Worm (Caenorhabditis elegans) whole organism, mixed stage, embryonic: ENCODE measurements around the gene ugt-55.

ENCODE experiments used
- M03D4.4 ChIP-seq: sonication (generic microtip); optimal IDR thresholded peaks from 2 replicates; lab custom pipeline; 2017; ENCODE audit warnings: mild to moderate bottlenecking, missing genetic modification characterization, missing compliant biosample characterization
- bed-3 ChIP-seq: fragments of 200-800 bp; sonication (Bioruptor generic); optimal IDR thresholded peaks from 3 replicates; lab custom pipeline; 2018; ENCODE audit warnings: mild to moderate bottlenecking, missing genetic modification characterization, moderate library complexity, missing compliant biosample characterization
- blmp-1 ChIP-seq: fragments of 150-350 bp; optimal IDR thresholded peaks from 2 replicates; lab custom pipeline; 2014; ENCODE audit warnings: missing biosample characterization, missing genetic modification characterization
- ceh-39 ChIP-seq: fragments of 150-350 bp; optimal IDR thresholded peaks from 2 replicates; lab custom pipeline; 2014; ENCODE audit warnings: missing biosample characterization, missing genetic modification characterization
- ceh-43 ChIP-seq: fragments of 200-800 bp; sonication (Bioruptor generic); optimal IDR thresholded peaks from 2 replicates; lab custom pipeline; 2018; ENCODE audit warnings: mild to moderate bottlenecking, missing genetic modification characterization, moderate library complexity, missing compliant biosample characterization
- ceh-83 ChIP-seq: fragments of 200-800 bp; sonication (Bioruptor generic); optimal IDR thresholded peaks from 2 replicates; lab custom pipeline; 2018; ENCODE audit warnings: mild to moderate bottlenecking, missing genetic modification characterization, missing compliant biosample characterization
- ces-1 ChIP-seq: fragments of 150-350 bp; optimal IDR thresholded peaks from 2 replicates; lab custom pipeline; 2014; ENCODE audit warnings: missing biosample characterization, missing genetic modification reagents, missing genetic modification characterization
- cnd-1 ChIP-seq: fragments of 200-800 bp; sonication (Bioruptor generic); optimal IDR thresholded peaks from 2 replicates; lab custom pipeline; 2018; ENCODE audit warnings: mild to moderate bottlenecking, missing genetic modification characterization, missing compliant biosample characterization
- drap-1 ChIP-seq: fragments of 200-800 bp; sonication (Bioruptor generic); optimal IDR thresholded peaks from 3 replicates; lab custom pipeline; 2018; ENCODE audit warnings: mild to moderate bottlenecking, missing genetic modification characterization, missing compliant biosample characterization
- elt-1 ChIP-seq: sonication (generic microtip); optimal IDR thresholded peaks from 2 replicates; lab custom pipeline; 2017; ENCODE audit warnings: missing genetic modification characterization, mild to moderate bottlenecking, missing compliant biosample characterization, antibody characterized with exemption, moderate library complexity, borderline replicate concordance; ENCODE audit not compliant: insufficient read depth
- flh-1 ChIP-seq: fragments of 200-800 bp; sonication (Bioruptor generic); optimal IDR thresholded peaks from 2 replicates; lab custom pipeline; 2018; ENCODE audit warnings: mild to moderate bottlenecking, missing genetic modification characterization, moderate library complexity, missing compliant biosample characterization
- ham-2 ChIP-seq: fragments of 200-800 bp; sonication (Bioruptor generic); optimal IDR thresholded peaks from 2 replicates; lab custom pipeline; 2018; ENCODE audit warnings: mild to moderate bottlenecking, missing genetic modification characterization, missing compliant biosample characterization
- hlh-1 ChIP-seq: fragments of 150-350 bp; optimal IDR thresholded peaks from 2 replicates; lab custom pipeline; 2014; ENCODE audit warnings: missing biosample characterization, missing genetic modification reagents, missing genetic modification characterization
- lin-13 ChIP-seq: fragments of 150-350 bp; optimal IDR thresholded peaks from 2 replicates; lab custom pipeline; 2014; ENCODE audit warnings: missing biosample characterization, missing genetic modification characterization
- lin-32 ChIP-seq: fragments of 200-800 bp; sonication (Bioruptor generic); optimal IDR thresholded peaks from 2 replicates; lab custom pipeline; 2018; ENCODE audit warnings: mild to moderate bottlenecking, missing genetic modification characterization, missing compliant biosample characterization
- lsy-2 ChIP-seq: fragments of 150-350 bp; optimal IDR thresholded peaks from 2 replicates; lab custom pipeline; 2014; ENCODE audit warnings: missing biosample characterization, missing genetic modification characterization
- mab-5 ChIP-seq: fragments of 150-350 bp; optimal IDR thresholded peaks from 2 replicates; lab custom pipeline; 2014; ENCODE audit warnings: missing biosample characterization, missing genetic modification characterization
- mep-1 ChIP-seq: fragments of 150-350 bp; optimal IDR thresholded peaks from 2 replicates; lab custom pipeline; 2017; ENCODE audit warnings: missing biosample characterization, missing genetic modification reagents, missing genetic modification characterization, inconsistent platforms
- mls-2 ChIP-seq: sonication (generic microtip); optimal IDR thresholded peaks from 2 replicates; lab custom pipeline; 2016; ENCODE audit warnings: mild to moderate bottlenecking, missing genetic modification characterization, moderate library complexity, missing compliant biosample characterization
- nhr-12 ChIP-seq: fragments of 150-350 bp; optimal IDR thresholded peaks from 2 replicates; lab custom pipeline; 2014; ENCODE audit warnings: missing biosample characterization, missing genetic modification characterization
- nhr-2 ChIP-seq: fragments of 150-350 bp; optimal IDR thresholded peaks from 2 replicates; lab custom pipeline; 2014; ENCODE audit warnings: missing biosample characterization, missing genetic modification characterization
- nhr-237 ChIP-seq: fragments of 150-350 bp; optimal IDR thresholded peaks from 2 replicates; lab custom pipeline; 2014; ENCODE audit warnings: missing biosample characterization, missing genetic modification characterization
- nhr-28 ChIP-seq: fragments of 150-350 bp; optimal IDR thresholded peaks from 2 replicates; lab custom pipeline; 2014; ENCODE audit warnings: missing biosample characterization, missing genetic modification characterization
- nhr-76 ChIP-seq: sonication (generic microtip); optimal IDR thresholded peaks from 2 replicates; lab custom pipeline; 2017; ENCODE audit warnings: missing biosample characterization, missing genetic modification characterization
- pha-4 ChIP-seq: fragments of 150-350 bp; optimal IDR thresholded peaks from 2 replicates; lab custom pipeline; 2018; ENCODE audit warnings: missing biosample characterization, missing genetic modification reagents, missing genetic modification characterization
- sem-2 ChIP-seq: fragments of 200-800 bp; sonication (Bioruptor generic); optimal IDR thresholded peaks from 2 replicates; lab custom pipeline; 2018; ENCODE audit warnings: mild to moderate bottlenecking, missing genetic modification characterization, missing compliant biosample characterization
- snpc-4 ChIP-seq: fragments of 150-350 bp; optimal IDR thresholded peaks from 2 replicates; lab custom pipeline; 2014; ENCODE audit warnings: missing biosample characterization, missing genetic modification characterization
- sptf-1 ChIP-seq: sonication (generic microtip); optimal IDR thresholded peaks from 2 replicates; lab custom pipeline; 2017; ENCODE audit warnings: mild to moderate bottlenecking, missing genetic modification characterization, moderate library complexity, missing compliant biosample characterization
- tbx-8 ChIP-seq: fragments of 200-800 bp; sonication (Bioruptor generic); optimal IDR thresholded peaks from 2 replicates; lab custom pipeline; 2018; ENCODE audit warnings: mild to moderate bottlenecking, missing genetic modification characterization, moderate library complexity, missing compliant biosample characterization
- unc-120 ChIP-seq: sonication (generic microtip); optimal IDR thresholded peaks from 2 replicates; lab custom pipeline; 2017; ENCODE audit warnings: missing genetic modification characterization, missing compliant biosample characterization; ENCODE audit not compliant: poor library complexity, severe bottlenecking
- unc-39 ChIP-seq: fragments of 150-350 bp; optimal IDR thresholded peaks from 2 replicates; lab custom pipeline; 2014; ENCODE audit warnings: missing biosample characterization, missing genetic modification characterization
- unc-62 ChIP-seq: fragments of 150-350 bp; optimal IDR thresholded peaks from 2 replicates; lab custom pipeline; 2014; ENCODE audit warnings: missing biosample characterization, missing genetic modification reagents, missing genetic modification characterization
- zip-8 ChIP-seq: fragments of 150-350 bp; optimal IDR thresholded peaks from 2 replicates; lab custom pipeline; 2014; ENCODE audit warnings: missing biosample characterization, missing genetic modification characterization

ugt-55 gene

DNA sequence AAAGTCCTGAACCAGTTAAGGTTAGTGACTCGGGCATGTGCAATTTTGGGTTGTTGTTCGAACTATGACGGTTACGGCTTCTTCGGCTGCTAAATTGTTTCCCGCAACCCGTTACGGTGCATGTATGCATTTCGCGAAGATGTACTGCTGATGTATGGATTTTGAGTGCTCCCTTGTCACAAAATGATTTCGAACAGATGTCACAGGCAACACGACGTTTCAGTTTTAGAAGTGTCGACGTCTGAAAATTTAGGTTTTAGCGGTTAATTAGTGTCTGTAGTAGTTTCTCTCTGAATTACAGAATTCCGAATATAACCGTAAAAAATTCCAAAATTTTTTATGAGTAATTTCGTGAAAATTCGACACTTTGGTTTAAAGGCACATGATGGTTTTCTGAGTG, 19.2 kb downstream of the ugt-55 start:
- TF ChIP-seq lin-32 (no peak), snpc-4 (no peak), sptf-1 (tag; lab: Kevin White, UChicago) (no peak), unc-62 (GFP tag; lab: Kevin White, UChicago) (no peak), blmp-1 (no peak), unc-120 (tag; lab: Kevin White, UChicago) (no peak), mab-5 (tag; lab: Kevin White, UChicago) (no peak), nhr-237 (tag; lab: Kevin White, UChicago) (no peak)

DNA sequence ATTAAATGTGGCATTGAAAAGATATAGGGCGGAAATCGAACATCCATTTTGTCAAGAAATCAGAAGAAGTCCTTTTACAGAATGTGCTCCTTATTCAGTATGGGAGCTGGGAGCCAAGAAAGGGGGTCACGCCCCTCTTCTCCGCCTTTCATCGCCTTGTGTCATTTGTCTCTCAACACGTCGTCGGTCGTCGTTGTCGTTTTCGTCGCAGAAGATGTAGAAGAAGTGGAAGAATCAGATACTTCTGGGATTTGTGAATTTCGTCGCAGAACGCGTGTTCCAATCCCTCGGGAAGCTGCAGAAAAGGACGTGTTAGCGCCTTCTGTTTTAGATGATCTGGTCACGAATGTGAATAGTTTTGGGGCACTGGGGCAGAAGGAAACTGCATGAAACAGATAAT, 20.4 kb downstream of the ugt-55 start, which contains the start of gene bnc-1:
TSS of gene bnc-1 (minus strand) at position 101 of the 400 bp plus-strand sequence.
- TF ChIP-seq blmp-1 (no peak), drap-1 (GFP tag; lab: Kevin White, UChicago) (no peak), nhr-28 (tag; lab: Kevin White, UChicago) (no peak)

DNA sequence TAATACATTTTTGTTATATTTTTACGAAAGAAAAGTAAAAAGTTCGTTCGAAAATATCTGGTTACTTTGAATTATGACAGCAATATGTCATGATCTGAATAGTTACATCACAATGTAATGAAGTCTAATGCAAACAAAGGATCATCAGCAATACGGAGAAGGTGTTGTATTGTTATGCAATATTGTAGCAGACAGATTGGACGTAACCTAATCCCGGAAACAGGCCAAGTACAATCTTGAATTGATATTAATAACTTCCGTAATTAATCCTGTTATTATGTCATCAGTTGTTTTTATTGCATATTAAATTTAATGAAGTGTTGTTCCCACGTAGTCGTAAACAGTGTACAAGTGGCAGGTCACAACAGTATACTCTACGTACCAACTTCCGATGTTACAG, 25.0 kb downstream of the ugt-55 start:
- no peak for TF ChIP-seq drap-1 (GFP tag; lab: Kevin White, UChicago)
- TF ChIP-seq flh-1 (GFP tag; lab: Kevin White, UChicago): no peak
- TF ChIP-seq nhr-2 (tag; lab: Kevin White, UChicago): peak; percentile 57
- no peak for TF ChIP-seq nhr-76 (tag; lab: Kevin White, UChicago)
- no peak for TF ChIP-seq lin-32
- no peak for TF ChIP-seq nhr-28 (tag; lab: Kevin White, UChicago)
- TF ChIP-seq snpc-4: no peak
- no peak for TF ChIP-seq ceh-43 (GFP tag; lab: Kevin White, UChicago)
- peak; percentile 60 for TF ChIP-seq zip-8 (tag; lab: Kevin White, UChicago)

DNA sequence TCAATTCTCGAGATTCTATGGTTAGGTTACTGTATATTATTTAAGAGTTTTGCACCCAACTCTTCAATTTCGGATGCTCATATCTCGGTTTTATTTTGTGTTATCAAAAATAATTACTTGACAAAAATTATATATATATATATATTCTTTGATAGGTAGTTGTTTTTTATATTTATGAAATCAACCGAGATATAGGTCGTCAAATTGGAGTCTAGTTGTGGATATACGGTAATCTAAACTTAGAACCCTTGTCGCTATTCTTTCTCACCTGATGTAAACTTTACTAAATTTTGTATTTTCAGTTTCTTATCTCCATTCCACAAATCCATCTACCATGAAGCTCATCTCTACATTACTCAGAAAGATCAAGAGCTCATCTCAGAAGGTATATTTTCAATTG, 26.7 kb downstream of the ugt-55 start, which contains the start of gene F55C5.10:
TSS of gene F55C5.10 (plus strand) at position 301 of the 400 bp plus-strand sequence.
- TF ChIP-seq unc-120 (tag; lab: Kevin White, UChicago) (no peak), sem-2 (GFP tag; lab: Kevin White, UChicago) (no peak), flh-1 (GFP tag; lab: Kevin White, UChicago) (no peak), elt-1 (no peak), blmp-1 (no peak), unc-39 (tag; lab: Kevin White, UChicago) (no peak)
- TF ChIP-seq, all 35 proteins: peak for 0

DNA sequence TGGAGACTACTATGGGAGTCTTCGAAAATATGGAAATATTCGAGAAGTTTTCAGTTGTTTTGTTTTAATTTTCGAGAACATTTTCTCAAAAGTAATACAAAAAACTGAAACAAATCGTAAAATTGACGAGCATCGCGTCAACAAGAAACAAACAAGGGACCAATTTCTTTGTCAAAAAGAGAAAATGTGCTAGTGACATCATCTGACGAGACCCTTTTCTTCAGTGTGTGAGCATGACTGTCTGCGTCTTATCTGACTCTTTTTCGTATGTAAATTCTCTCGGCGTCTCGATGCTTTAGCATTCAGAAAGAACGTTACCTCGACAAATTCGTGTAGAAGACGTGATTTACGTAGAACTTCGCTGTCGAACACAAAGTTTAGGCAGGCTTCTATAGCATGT, 31.2 kb downstream of the ugt-55 start:
- TF ChIP-seq ces-1 (GFP tag; lab: Kevin White, UChicago) (no peak), mab-5 (tag; lab: Kevin White, UChicago) (no peak), unc-62 (GFP tag; lab: Kevin White, UChicago) (peak; percentile 13)

DNA sequence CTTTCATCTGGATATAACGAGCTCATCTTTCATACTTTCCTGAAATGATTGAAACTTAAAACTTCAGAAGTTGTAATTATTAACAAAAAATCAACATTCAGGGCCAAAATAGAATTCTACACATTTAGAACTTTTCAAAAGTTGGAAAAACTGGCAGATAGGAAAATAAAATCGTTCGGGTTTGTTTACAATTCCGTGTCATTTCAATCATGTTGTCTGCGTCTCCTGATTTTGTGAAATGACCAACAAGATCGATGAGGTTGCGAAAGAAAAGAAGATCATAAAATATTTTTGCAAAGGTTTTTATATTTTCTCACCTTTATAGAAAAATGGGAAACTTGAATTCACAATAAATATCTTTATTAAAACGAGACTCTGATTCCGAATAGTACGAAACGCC, 32.1 kb downstream of the ugt-55 start, which contains the start of gene rskd-1:
TSS of gene rskd-1 (minus strand) at position 39 of the 400 bp plus-strand sequence.
- TF ChIP-seq ces-1 (GFP tag; lab: Kevin White, UChicago) (no peak), mls-2 (tag; lab: Kevin White, UChicago) (no peak), pha-4 (peak; percentile 45)

DNA sequence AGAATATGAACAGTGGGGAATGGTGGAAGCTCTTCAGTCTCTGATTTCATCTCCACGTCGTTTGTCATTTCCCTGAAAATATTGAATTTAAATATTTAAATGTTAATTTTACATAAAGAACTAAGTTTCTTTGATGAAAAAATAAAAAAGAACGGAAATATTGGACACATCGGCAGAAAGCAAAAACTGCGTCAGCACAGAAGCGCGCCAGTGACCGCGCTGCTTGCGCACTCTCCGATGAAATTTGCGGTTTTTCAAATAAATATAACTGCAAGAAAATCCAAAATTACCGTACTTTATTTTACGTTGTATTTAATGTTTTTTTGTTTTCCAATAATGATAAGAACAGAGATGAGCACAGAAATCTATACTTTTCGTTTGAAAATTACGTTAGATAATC, 35.1 kb downstream of the ugt-55 start, which contains the start of the genes srpa-68 and srh-16:
TSS of gene srpa-68 (minus strand) at position 72 of the 400 bp plus-strand sequence.
TSS of gene srh-16 (plus strand) at position 275 of the 400 bp plus-strand sequence.
- TF ChIP-seq nhr-76 (tag; lab: Kevin White, UChicago): no peak
- no peak for TF ChIP-seq tbx-8 (GFP tag; lab: Kevin White, UChicago)
- peak; percentile 82 for TF ChIP-seq lin-13 (tag; lab: Kevin White, UChicago)
- TF ChIP-seq mab-5 (tag; lab: Kevin White, UChicago): no peak
- no peak for TF ChIP-seq flh-1 (GFP tag; lab: Kevin White, UChicago)
- TF ChIP-seq drap-1 (GFP tag; lab: Kevin White, UChicago): peak; percentile 76
- no peak for TF ChIP-seq nhr-12 (tag; lab: Kevin White, UChicago)
- peak; percentile 64 for TF ChIP-seq nhr-237 (tag; lab: Kevin White, UChicago)
- no peak for TF ChIP-seq sem-2 (GFP tag; lab: Kevin White, UChicago)
- TF ChIP-seq bed-3 (GFP tag; lab: Kevin White, UChicago): peak; percentile 39
- peak; percentile 88 for TF ChIP-seq sptf-1 (tag; lab: Kevin White, UChicago)
- no peak for TF ChIP-seq nhr-2 (tag; lab: Kevin White, UChicago)
- TF ChIP-seq ceh-43 (GFP tag; lab: Kevin White, UChicago): peak; percentile 64
- TF ChIP-seq unc-62 (GFP tag; lab: Kevin White, UChicago): peak; percentile 29
- no peak for TF ChIP-seq snpc-4
- peak; percentile 81 for TF ChIP-seq M03D4.4
- TF ChIP-seq hlh-1 (tag; lab: Kevin White, UChicago): peak; percentile 38
- TF ChIP-seq blmp-1: no peak
- no peak for TF ChIP-seq zip-8 (tag; lab: Kevin White, UChicago)
- peak; percentile 38 for TF ChIP-seq mls-2 (tag; lab: Kevin White, UChicago)
- peak; percentile 60 for TF ChIP-seq ceh-83 (GFP tag; lab: Kevin White, UChicago)
- peak; percentile 73 for TF ChIP-seq ceh-39
- peak; percentile 94 for TF ChIP-seq mep-1 (tag; lab: Kevin White, UChicago)
- no peak for TF ChIP-seq ham-2 (GFP tag; lab: Kevin White, UChicago)
- TF ChIP-seq lsy-2 (tag; lab: Kevin White, UChicago): peak; percentile 87
- TF ChIP-seq unc-120 (tag; lab: Kevin White, UChicago): peak; percentile 23
- TF ChIP-seq elt-1: no peak
- peak; percentile 74 for TF ChIP-seq pha-4
- peak; percentile 73 for TF ChIP-seq cnd-1 (tag; lab: Kevin White, UChicago)
- peak; percentile 24 for TF ChIP-seq ces-1 (GFP tag; lab: Kevin White, UChicago)
